Fruit fly (Drosophila melanogaster) whole organism, embryonic: Measurements from ENCODE around the gene frj.

ENCODE experiments used
- Bgb ChIP-seq: fragments of 200-800 bp; sonication (Bioruptor generic); IDR thresholded peaks from 2 replicates; pipeline ENCODE4 v1.3.6; 2022; ENCODE audit warnings: missing biosample characterization, missing genetic modification characterization; ENCODE audit not compliant: partially characterized antibody
- BtbVII ChIP-seq: fragments of 200-800 bp; sonication (Bioruptor generic); optimal IDR thresholded peaks from 3 replicates; lab custom pipeline; 2017; ENCODE audit warnings: missing biosample characterization, mild to moderate bottlenecking, missing genetic modification characterization
- CG10209 ChIP-seq: fragments of 200-800 bp; sonication (Bioruptor generic); optimal IDR thresholded peaks from 3 replicates; lab custom pipeline; 2017; ENCODE audit warnings: missing biosample characterization, mild to moderate bottlenecking, missing genetic modification characterization, missing genetic modification reagents
- CG1024 ChIP-seq: fragments of 200-800 bp; sonication (Bioruptor generic); IDR thresholded peaks from 2 replicates; pipeline ENCODE4 v1.3.6; 2022; ENCODE audit warnings: missing biosample characterization, missing genetic modification characterization
- CG12391 ChIP-seq: fragments of 200-800 bp; sonication (Bioruptor generic); optimal IDR thresholded peaks from 3 replicates; lab custom pipeline; 2018; ENCODE audit warnings: missing biosample characterization, mild to moderate bottlenecking, missing genetic modification characterization, moderate library complexity
- CG12659 ChIP-seq: fragments of 200-800 bp; sonication (Bioruptor generic); optimal IDR thresholded peaks from 3 replicates; lab custom pipeline; 2017; ENCODE audit warnings: mild to moderate bottlenecking, missing biosample characterization, missing genetic modification reagents, missing genetic modification characterization
- CG14667 ChIP-seq: fragments of 200-800 bp; sonication (Bioruptor generic); IDR thresholded peaks from 2 replicates; pipeline ENCODE4 v1.3.6; 2022; ENCODE audit warnings: missing biosample characterization, missing genetic modification characterization
- CG14710 ChIP-seq: fragments of 200-800 bp; sonication (Bioruptor generic); optimal IDR thresholded peaks from 3 replicates; lab custom pipeline; 2019; ENCODE audit warnings: missing biosample characterization, mild to moderate bottlenecking, missing genetic modification characterization, moderate library complexity
- CG15514 ChIP-seq: fragments of 200-800 bp; sonication (Bioruptor generic); optimal IDR thresholded peaks from 3 replicates; lab custom pipeline; 2017; ENCODE audit warnings: missing biosample characterization, missing genetic modification characterization, mild to moderate bottlenecking, moderate library complexity, missing genetic modification reagents
- CG17361 ChIP-seq: fragments of 200-800 bp; sonication (Bioruptor generic); IDR thresholded peaks from 3 replicates; pipeline ENCODE4 v1.3.6; 2022; ENCODE audit warnings: missing biosample characterization, missing genetic modification characterization
- CG17829 ChIP-seq: fragments of 200-800 bp; optimal IDR thresholded peaks from 2 replicates; lab custom pipeline; 2019; ENCODE audit warnings: missing biosample characterization, mild to moderate bottlenecking, missing genetic modification characterization, moderate library complexity
- CG18262 ChIP-seq: fragments of 200-800 bp; optimal IDR thresholded peaks from 3 replicates; lab custom pipeline; 2019; ENCODE audit warnings: missing biosample characterization, mild to moderate bottlenecking, missing genetic modification characterization, moderate library complexity
- CG18764 ChIP-seq: fragments of 200-800 bp; sonication (Bioruptor generic); optimal IDR thresholded peaks from 3 replicates; lab custom pipeline; 2016; ENCODE audit warnings: missing biosample characterization, missing genetic modification characterization
- CG2116 ChIP-seq: fragments of 200-800 bp; sonication (Bioruptor generic); optimal IDR thresholded peaks from 3 replicates; lab custom pipeline; 2018; ENCODE audit warnings: missing biosample characterization, mild to moderate bottlenecking, missing genetic modification characterization
- CG2129 ChIP-seq: fragments of 200-800 bp; sonication (Bioruptor generic); IDR thresholded peaks from 2 replicates; pipeline ENCODE4 v1.3.6; 2022; ENCODE audit warnings: missing biosample characterization, missing genetic modification characterization; ENCODE audit not compliant: partially characterized antibody
- CG34376 ChIP-seq: fragments of 200-800 bp; sonication (Bioruptor generic); optimal IDR thresholded peaks from 2 replicates; lab custom pipeline; 2018; ENCODE audit warnings: missing biosample characterization, mild to moderate bottlenecking, missing genetic modification characterization
- CG3847 ChIP-seq: fragments of 200-800 bp; sonication (Bioruptor generic); IDR thresholded peaks from 2 replicates; pipeline ENCODE4 v1.3.6; 2022; ENCODE audit warnings: missing biosample characterization, missing genetic modification characterization
- CG4617 ChIP-seq: fragments of 200-800 bp; sonication (Bioruptor generic); optimal IDR thresholded peaks from 3 replicates; lab custom pipeline; 2016; ENCODE audit warnings: missing biosample characterization, missing genetic modification characterization, borderline replicate concordance
- CG6813 ChIP-seq: fragments of 200-800 bp; sonication (Bioruptor generic); optimal IDR thresholded peaks from 2 replicates; lab custom pipeline; 2017; ENCODE audit warnings: missing biosample characterization, missing genetic modification characterization, mild to moderate bottlenecking, moderate library complexity, missing genetic modification reagents
- CG7928 ChIP-seq: fragments of 200-800 bp; sonication (Bioruptor generic); optimal IDR thresholded peaks from 2 replicates; lab custom pipeline; 2017; ENCODE audit warnings: missing biosample characterization, mild to moderate bottlenecking, missing genetic modification characterization
- CTCF ChIP-seq: fragments of 200-800 bp; sonication (Bioruptor generic); optimal IDR thresholded peaks from 2 replicates; lab custom pipeline; 2017; ENCODE audit warnings: missing biosample characterization, mild to moderate bottlenecking, missing genetic modification characterization, moderate library complexity
- CoRest ChIP-seq: fragments of 200-800 bp; sonication (Bioruptor generic); optimal IDR thresholded peaks from 3 replicates; lab custom pipeline; 2018; ENCODE audit warnings: missing biosample characterization, mild to moderate bottlenecking, missing genetic modification characterization, moderate library complexity
- Dek ChIP-seq: fragments of 200-800 bp; sonication (Bioruptor generic); optimal IDR thresholded peaks from 3 replicates; lab custom pipeline; 2019; ENCODE audit warnings: missing biosample characterization, mild to moderate bottlenecking, missing genetic modification characterization, moderate library complexity
- Ets65A ChIP-seq: fragments of 200-800 bp; sonication (Bioruptor generic); peaks from one replicate; lab custom pipeline; 2016; ENCODE audit warnings: missing biosample characterization, missing genetic modification characterization
- MBD-R2 ChIP-seq: fragments of 200-800 bp; sonication (Bioruptor generic); IDR thresholded peaks from 2 replicates; pipeline ENCODE4 v1.3.6; 2022; ENCODE audit warnings: missing biosample characterization, missing genetic modification characterization
- Med ChIP-seq: fragments of 200-800 bp; sonication (Bioruptor generic); peaks from one replicate; lab custom pipeline; 2016; ENCODE audit warnings: missing biosample characterization, missing genetic modification characterization, mild to moderate bottlenecking, inconsistent platforms, moderate library complexity
- Mes4 ChIP-seq: fragments of 200-800 bp; sonication (Bioruptor generic); optimal IDR thresholded peaks from 2 replicates; lab custom pipeline; 2016; ENCODE audit warnings: missing biosample characterization, missing genetic modification characterization
- Nf-YC ChIP-seq: fragments of 200-800 bp; optimal IDR thresholded peaks from 3 replicates; lab custom pipeline; 2019; ENCODE audit warnings: missing biosample characterization, mild to moderate bottlenecking, missing genetic modification characterization, moderate library complexity
- Six4 ChIP-seq: fragments of 200-800 bp; sonication (Bioruptor generic); optimal IDR thresholded peaks from 2 replicates; lab custom pipeline; 2016; ENCODE audit warnings: missing biosample characterization, missing genetic modification characterization
- YL-1 ChIP-seq: fragments of 200-800 bp; sonication (Bioruptor generic); optimal IDR thresholded peaks from 3 replicates; lab custom pipeline; 2017; ENCODE audit warnings: missing biosample characterization, mild to moderate bottlenecking, missing genetic modification characterization
- chinmo ChIP-seq: fragments of 200-800 bp; sonication (Bioruptor generic); IDR thresholded peaks from 4 replicates; pipeline ENCODE4 v1.3.6; 2022; ENCODE audit warnings: missing biosample characterization, missing genetic modification characterization; ENCODE audit not compliant: partially characterized antibody
- exex ChIP-seq: fragments of 200-800 bp; sonication (Bioruptor generic); optimal IDR thresholded peaks from 4 replicates; lab custom pipeline; 2018; ENCODE audit warnings: missing biosample characterization, mild to moderate bottlenecking, missing genetic modification characterization, moderate library complexity
- grau ChIP-seq: fragments of 200-800 bp; optimal IDR thresholded peaks from 3 replicates; lab custom pipeline; 2019; ENCODE audit warnings: missing biosample characterization, mild to moderate bottlenecking, missing genetic modification characterization, moderate library complexity
- nom ChIP-seq: fragments of 200-800 bp; sonication (Bioruptor generic); optimal IDR thresholded peaks from 2 replicates; lab custom pipeline; 2017; ENCODE audit warnings: missing biosample characterization, missing genetic modification characterization, mild to moderate bottlenecking, moderate library complexity, missing genetic modification reagents
- org-1 ChIP-seq: fragments of 200-800 bp; sonication (Bioruptor generic); optimal IDR thresholded peaks from 2 replicates; lab custom pipeline; 2017; ENCODE audit warnings: missing biosample characterization, missing genetic modification characterization
- phol ChIP-seq: fragments of 200-800 bp; sonication (Bioruptor generic); optimal IDR thresholded peaks from 3 replicates; lab custom pipeline; 2018; ENCODE audit warnings: missing biosample characterization, mild to moderate bottlenecking, missing genetic modification characterization, moderate library complexity
- pzg ChIP-seq: fragments of 200-800 bp; sonication (Bioruptor generic); optimal IDR thresholded peaks from 3 replicates; lab custom pipeline; 2018; ENCODE audit warnings: missing biosample characterization, mild to moderate bottlenecking, missing genetic modification characterization, moderate library complexity
- schlank ChIP-seq: fragments of 200-800 bp; sonication (Bioruptor generic); optimal IDR thresholded peaks from 2 replicates; lab custom pipeline; 2018; ENCODE audit warnings: missing biosample characterization, mild to moderate bottlenecking, missing genetic modification characterization
- sens ChIP-seq: fragments of 200-800 bp; sonication (Bioruptor generic); peaks from one replicate; lab custom pipeline; 2016; ENCODE audit warnings: missing biosample characterization, missing genetic modification characterization
- stwl ChIP-seq: fragments of 200-800 bp; sonication (Bioruptor generic); optimal IDR thresholded peaks from 3 replicates; lab custom pipeline; 2018; ENCODE audit warnings: missing biosample characterization, mild to moderate bottlenecking, missing genetic modification characterization, moderate library complexity
- trem ChIP-seq: fragments of 200-800 bp; optimal IDR thresholded peaks from 3 replicates; lab custom pipeline; 2019; ENCODE audit warnings: missing biosample characterization, mild to moderate bottlenecking, missing genetic modification characterization, moderate library complexity
- tup ChIP-seq: fragments of 200-800 bp; sonication (Bioruptor generic); optimal IDR thresholded peaks from 2 replicates; lab custom pipeline; 2016; ENCODE audit warnings: missing biosample characterization, mild to moderate bottlenecking, missing genetic modification characterization, moderate library complexity

The frj gene

DNA sequence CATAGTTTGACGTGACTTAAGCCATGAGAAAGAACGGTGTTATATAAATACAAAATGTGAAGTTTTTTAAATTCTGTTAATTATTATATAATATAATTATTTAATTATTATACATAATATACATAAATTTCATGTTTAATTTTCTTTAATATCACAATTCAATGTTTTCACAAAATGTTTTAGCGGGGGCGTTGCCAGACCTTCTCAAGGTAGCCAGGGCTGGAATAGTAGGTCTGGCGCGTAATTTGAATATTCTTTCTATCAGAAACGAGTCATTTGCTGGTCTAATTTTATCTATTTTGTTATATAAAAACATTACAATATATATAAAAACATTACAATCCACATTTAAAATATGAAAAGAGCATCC lies 7.5 kb upstream of the frj start, which contains the start of gene Acox3 (continued):
- peak; percentile 14 for TF ChIP-seq CG4617
- TF ChIP-seq Nf-YC (tag; lab: Kevin White, UChicago): peak; percentile 15
- peak; percentile 41 for TF ChIP-seq pzg (GFP tag; lab: Kevin White, UChicago)
- peak; percentile 17 for TF ChIP-seq Dek (tag; lab: Kevin White, UChicago)
- TF ChIP-seq CG17829: peak; percentile 27
- TF ChIP-seq trem (tag; lab: Kevin White, UChicago): peak; percentile 68
- peak; percentile 51 for TF ChIP-seq CG12391
- peak; percentile 41 for TF ChIP-seq sens
- TF ChIP-seq CG2129 (GFP tag; lab: Robert Waterston, UW): no peak
- peak; percentile 41 for TF ChIP-seq exex (tag; lab: Kevin White, UChicago)
- 0 out of 3 replicates have a peak, but pooled peaks have one; percentile 24 for TF ChIP-seq CG17361 (GFP tag; lab: Robert Waterston, UW)
- peak; percentile 62 for TF ChIP-seq stwl (tag; lab: Kevin White, UChicago)
- peak; percentile 33 for TF ChIP-seq CG15514 (GFP tag; lab: Kevin White, UChicago)
- no peak for TF ChIP-seq CG12659 (GFP tag; lab: Kevin White, UChicago)
- TF ChIP-seq CG3847: peak; percentile 32; the same call in 1 of the 2 replicates
- no peak for TF ChIP-seq CG14667 (GFP tag; lab: Robert Waterston, UW)
- TF ChIP-seq CG34376 (GFP tag; lab: Kevin White, UChicago): no peak
- TF ChIP-seq grau (tag; lab: Kevin White, UChicago): peak; percentile 8
- TF ChIP-seq CG18764: no peak
- TF ChIP-seq CG10209: no peak
- no peak for TF ChIP-seq schlank (tag; lab: Kevin White, UChicago)
- peak; percentile 18 for TF ChIP-seq CoRest
- no peak for TF ChIP-seq MBD-R2
- TF ChIP-seq YL-1 (GFP tag; lab: Kevin White, UChicago): peak; percentile 43
- TF ChIP-seq CG14710 (tag; lab: Kevin White, UChicago): peak; percentile 59
- TF ChIP-seq CG7928 (GFP tag; lab: Kevin White, UChicago): peak; percentile 94
- TF ChIP-seq CG2116 (GFP tag; lab: Kevin White, UChicago): peak; percentile 26
- TF ChIP-seq CG6813: no peak

DNA sequence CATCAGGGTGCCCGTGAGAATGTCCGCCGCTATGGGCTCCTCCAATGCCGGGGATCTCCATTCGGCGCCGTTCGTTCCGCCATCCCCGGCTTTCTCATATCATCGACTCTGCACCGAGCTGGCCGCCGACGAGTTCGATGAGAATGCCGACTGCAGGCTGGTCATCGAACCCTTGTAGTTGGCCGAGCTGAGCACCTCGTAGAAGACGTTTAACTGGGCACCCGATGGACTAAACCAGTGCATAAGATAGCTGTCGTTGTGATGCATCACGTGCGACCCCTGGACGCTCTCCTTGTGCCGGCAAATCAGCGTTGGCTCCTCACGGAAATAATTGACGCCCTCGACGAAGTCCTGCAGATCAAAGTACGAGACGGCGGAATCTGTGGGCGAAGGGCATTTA lies 6.1 kb upstream of the frj start:
- TF ChIP-seq Bgb (GFP tag; lab: Robert Waterston, UW) (0 out of 2 replicates have a peak, but pooled peaks have one; percentile 10), nom (GFP tag; lab: Kevin White, UChicago) (no peak), sens (peak; percentile 26), phol (tag; lab: Kevin White, UChicago) (no peak), CTCF (GFP tag; lab: Kevin White, UChicago) (no peak), Med (GFP tag; lab: Kevin White, UChicago) (peak; percentile 43), CG1024 (GFP tag; lab: Robert Waterston, UW) (0 out of 2 replicates have a peak, but pooled peaks have one; percentile 3), Mes4 (no peak), Ets65A (GFP tag; lab: Kevin White, UChicago) (peak; percentile 89), BtbVII (GFP tag; lab: Kevin White, UChicago) (no peak), org-1 (no peak), tup (GFP tag; lab: Kevin White, UChicago) (no peak), chinmo (0 out of 4 replicates have a peak, but pooled peaks have one; percentile 18), CG18262 (no peak), Six4 (no peak)
